Worm (Caenorhabditis elegans): ENCODE results near the gene M151.3.

The M151.3 gene

ce11 chrII:3664470-3664869, 37.5 kb downstream of the M151.3 start, which contains the start of gene F19B10.3:
F19B10.3 (plus strand) TSS chrII:3664770.
- TF ChIP-seq nhr-28 (tag; optimal IDR thresholded peaks at IDR 0.05) (no peak), nhr-2 (tag; optimal IDR thresholded peaks at IDR 0.05) (no peak), mep-1 (tag; optimal IDR thresholded peaks at IDR 0.05) (no peak), ceh-83 (GFP tag; optimal IDR thresholded peaks at IDR 0.05) (no peak), ham-2 (GFP tag; optimal IDR thresholded peaks at IDR 0.05) (no peak), hlh-1 (tag; optimal IDR thresholded peaks at IDR 0.05) (no peak), sptf-1 (tag; optimal IDR thresholded peaks at IDR 0.05) (no peak), snpc-4 (tag; optimal IDR thresholded peaks at IDR 0.05) (no peak), mls-2 (tag; optimal IDR thresholded peaks at IDR 0.05) (no peak), lin-13 (tag; optimal IDR thresholded peaks at IDR 0.05) (no peak), flh-1 (GFP tag; optimal IDR thresholded peaks at IDR 0.05) (no peak), lin-32 (GFP tag; optimal IDR thresholded peaks at IDR 0.05) (no peak), mab-5 (tag; optimal IDR thresholded peaks at IDR 0.05) (no peak), nhr-76 (tag; optimal IDR thresholded peaks at IDR 0.05) (no peak), tbx-8 (GFP tag; optimal IDR thresholded peaks at IDR 0.05) (no peak)

ce11 chrII:3665181-3665580, 38.2 kb downstream of the M151.3 start:
- TF ChIP-seq nhr-28 (tag; optimal IDR thresholded peaks at IDR 0.05) (no peak), lin-32 (GFP tag; optimal IDR thresholded peaks at IDR 0.05) (no peak), ztf-11 (tag; optimal IDR thresholded peaks at IDR 0.05) (no peak), ham-2 (GFP tag; optimal IDR thresholded peaks at IDR 0.05) (no peak), flh-1 (GFP tag; optimal IDR thresholded peaks at IDR 0.05) (no peak), nhr-237 (tag; optimal IDR thresholded peaks at IDR 0.05) (no peak), snpc-4 (tag; optimal IDR thresholded peaks at IDR 0.05) (no peak), ceh-43 (GFP tag; optimal IDR thresholded peaks at IDR 0.05) (no peak), unc-120 (tag; optimal IDR thresholded peaks at IDR 0.05; ENCODE audit: poor library complexity, severe bottlenecking) (no peak), ces-1 (GFP tag; optimal IDR thresholded peaks at IDR 0.05) (no peak), zip-8 (tag; optimal IDR thresholded peaks at IDR 0.05) (no peak)

- TF ChIP-seq unc-39 (tag; optimal IDR thresholded peaks at IDR 0.05): no peak
- TF ChIP-seq unc-62 (GFP tag; optimal IDR thresholded peaks at IDR 0.05): no peak
- TF ChIP-seq ceh-83 (GFP tag; optimal IDR thresholded peaks at IDR 0.05): no peak
- TF ChIP-seq elt-1 (tag; optimal IDR thresholded peaks at IDR 0.05; ENCODE audit: borderline replicate concordance, insufficient read depth): no peak
- no peak for TF ChIP-seq ztf-11 (tag; optimal IDR thresholded peaks at IDR 0.05)
Observed at ce11 chrII:3669315-3669714, 42.3 kb downstream of the M151.3 start, which contains the start of gene srx-97. srx-97 (minus strand) TSS chrII:3669415.

- TF ChIP-seq tbx-8 (GFP tag; optimal IDR thresholded peaks at IDR 0.05) (no peak), M03D4.4 (tag; optimal IDR thresholded peaks at IDR 0.05) (no peak), blmp-1 (tag; optimal IDR thresholded peaks at IDR 0.05) (no peak), nhr-2 (tag; optimal IDR thresholded peaks at IDR 0.05) (no peak), zip-8 (tag; optimal IDR thresholded peaks at IDR 0.05) (no peak), unc-39 (tag; optimal IDR thresholded peaks at IDR 0.05) (no peak), lin-32 (GFP tag; optimal IDR thresholded peaks at IDR 0.05) (no peak), lin-13 (tag; optimal IDR thresholded peaks at IDR 0.05) (no peak), ceh-83 (GFP tag; optimal IDR thresholded peaks at IDR 0.05) (no peak)
Observed at ce11 chrII:3670956-3671355, 44.0 kb downstream of the M151.3 start, which contains the start of gene srx-98. srx-98 (minus strand) TSS chrII:3671056.

- no peak for TF ChIP-seq nhr-2 (tag; optimal IDR thresholded peaks at IDR 0.05)
- no peak for TF ChIP-seq ceh-83 (GFP tag; optimal IDR thresholded peaks at IDR 0.05)
- no peak for TF ChIP-seq lin-32 (GFP tag; optimal IDR thresholded peaks at IDR 0.05)
- no peak for TF ChIP-seq snpc-4 (tag; optimal IDR thresholded peaks at IDR 0.05)
- no peak for TF ChIP-seq unc-62 (GFP tag; optimal IDR thresholded peaks at IDR 0.05)
- no peak for TF ChIP-seq tbx-8 (GFP tag; optimal IDR thresholded peaks at IDR 0.05)
- TF ChIP-seq nhr-237 (tag; optimal IDR thresholded peaks at IDR 0.05): no peak
- no peak for TF ChIP-seq lsy-2 (tag; optimal IDR thresholded peaks at IDR 0.05)
- TF ChIP-seq drap-1 (GFP tag; optimal IDR thresholded peaks at IDR 0.05): no peak
- no peak for TF ChIP-seq nhr-76 (tag; optimal IDR thresholded peaks at IDR 0.05)
- TF ChIP-seq ztf-11 (tag; optimal IDR thresholded peaks at IDR 0.05): no peak
- no peak for TF ChIP-seq ceh-43 (GFP tag; optimal IDR thresholded peaks at IDR 0.05)
- TF ChIP-seq zip-8 (tag; optimal IDR thresholded peaks at IDR 0.05): no peak
- TF ChIP-seq hlh-1 (tag; optimal IDR thresholded peaks at IDR 0.05): no peak
- TF ChIP-seq pha-4 (tag; optimal IDR thresholded peaks at IDR 0.05): no peak
- TF ChIP-seq lin-13 (tag; optimal IDR thresholded peaks at IDR 0.05): no peak
- TF ChIP-seq mep-1 (tag; optimal IDR thresholded peaks at IDR 0.05): no peak
- TF ChIP-seq unc-39 (tag; optimal IDR thresholded peaks at IDR 0.05): no peak
- no peak for TF ChIP-seq sptf-1 (tag; optimal IDR thresholded peaks at IDR 0.05)
- no peak for TF ChIP-seq M03D4.4 (tag; optimal IDR thresholded peaks at IDR 0.05)
Observed at ce11 chrII:3673493-3673892, 46.5 kb downstream of the M151.3 start, which contains the start of gene sea-1. sea-1 (minus strand) TSS chrII:3673593.
